Fruit fly (Drosophila melanogaster) whole organism, wandering third instar larva: ENCODE data around the gene bon.

Source experiments
- Abd-B ChIP-seq: fragments of >200 bp; optimal IDR thresholded peaks from 2 replicates; lab custom pipeline; 2017; ENCODE audit warnings: missing biosample characterization, missing genetic modification characterization
- CG32264 ChIP-seq: fragments of 200-800 bp; sonication (Bioruptor generic); optimal IDR thresholded peaks from 2 replicates; lab custom pipeline; 2016; ENCODE audit warnings: missing biosample characterization, missing genetic modification characterization
- CG9705 ChIP-seq: fragments of 200-800 bp; sonication (Bioruptor generic); optimal IDR thresholded peaks from 2 replicates; lab custom pipeline; 2018; ENCODE audit warnings: missing biosample characterization, mild to moderate bottlenecking, missing genetic modification characterization
- CrebA ChIP-seq: fragments of 200-800 bp; sonication (Bioruptor generic); optimal IDR thresholded peaks from 2 replicates; lab custom pipeline; 2016; ENCODE audit warnings: missing biosample characterization, mild to moderate bottlenecking, missing genetic modification characterization, borderline replicate concordance
- Dfd ChIP-seq: fragments of >200 bp; optimal IDR thresholded peaks from 2 replicates; lab custom pipeline; 2017; ENCODE audit warnings: missing biosample characterization, missing genetic modification characterization
- Dif ChIP-seq: fragments of 200-275, 200-300 bp; sonication (Bioruptor generic); optimal IDR thresholded peaks from 2 replicates; lab custom pipeline; 2018; ENCODE audit warnings: missing biosample characterization, missing genetic modification characterization; ENCODE audit not compliant: partially characterized antibody
- GATAd ChIP-seq: sonication (Bioruptor generic); optimal IDR thresholded peaks from 2 replicates; lab custom pipeline; 2016; ENCODE audit warnings: missing biosample characterization, missing genetic modification characterization
- HLH106 ChIP-seq: fragments of 200-800 bp; optimal IDR thresholded peaks from 3 replicates; lab custom pipeline; 2019; ENCODE audit warnings: missing biosample characterization, mild to moderate bottlenecking, missing genetic modification characterization, moderate library complexity
- Hnf4 ChIP-seq: fragments of 200-800 bp; sonication (Bioruptor generic); optimal IDR thresholded peaks from 2 replicates; lab custom pipeline; 2016; ENCODE audit warnings: missing biosample characterization, mild to moderate bottlenecking, missing genetic modification characterization
- Hr78 ChIP-seq: fragments of >200 bp; optimal IDR thresholded peaks from 2 replicates; lab custom pipeline; 2017; ENCODE audit warnings: missing biosample characterization, missing genetic modification characterization
- Hr83 ChIP-seq: fragments of 200-300 bp; sonication (Bioruptor generic); optimal IDR thresholded peaks from 2 replicates; lab custom pipeline; 2016; ENCODE audit warnings: missing biosample characterization, mild to moderate bottlenecking, missing genetic modification characterization, moderate library complexity; ENCODE audit not compliant: poor library complexity, severe bottlenecking
- Jra ChIP-seq: sonication (Bioruptor generic); optimal IDR thresholded peaks from 2 replicates; lab custom pipeline; 2016; ENCODE audit warnings: missing biosample characterization, missing genetic modification characterization
- Mio ChIP-seq: sonication (Bioruptor generic); optimal IDR thresholded peaks from 2 replicates; lab custom pipeline; 2016; ENCODE audit warnings: missing biosample characterization, missing genetic modification characterization
- Myc ChIP-seq: fragments of >200 bp; optimal IDR thresholded peaks from 2 replicates; lab custom pipeline; 2017
- N ChIP-seq: fragments of >200 bp; optimal IDR thresholded peaks from 2 replicates; lab custom pipeline; 2018; ENCODE audit warnings: missing biosample characterization, missing external identifiers, missing genetic modification characterization
- OdsH ChIP-seq: fragments of 200-800 bp; sonication (Bioruptor generic); optimal IDR thresholded peaks from 2 replicates; lab custom pipeline; 2016; ENCODE audit warnings: missing biosample characterization, mild to moderate bottlenecking, missing genetic modification characterization
- Rel ChIP-seq, 2 experiments: fragments of 200-800 bp; sonication (Bioruptor generic) in 1 of 2; optimal IDR thresholded peaks; 2 replicates in 1 of 2; 3 replicates in 1 of 2; lab custom pipeline; 2016 to 2019; ENCODE audit warnings: mild to moderate bottlenecking in 2 of 2, missing biosample characterization in 2 of 2, missing genetic modification characterization in 2 of 2, moderate library complexity in 1 of 2
- Sp1 ChIP-seq: fragments of 200-800 bp; sonication (Bioruptor generic); optimal IDR thresholded peaks from 3 replicates; lab custom pipeline; 2019; ENCODE audit warnings: missing biosample characterization, mild to moderate bottlenecking, missing genetic modification characterization, moderate library complexity
- Vsx2 ChIP-seq: fragments of 200-300, 225-300 bp; sonication (Bioruptor generic); optimal IDR thresholded peaks from 2 replicates; lab custom pipeline; 2018; ENCODE audit warnings: missing biosample characterization, missing genetic modification characterization; ENCODE audit not compliant: partially characterized antibody
- br ChIP-seq: fragments of 200-800 bp; sonication (Bioruptor generic); optimal IDR thresholded peaks from 2 replicates; lab custom pipeline; 2016; ENCODE audit warnings: missing biosample characterization, missing genetic modification characterization
- brk ChIP-seq: fragments of 200-800 bp; sonication (Bioruptor generic); optimal IDR thresholded peaks from 2 replicates; lab custom pipeline; 2016; ENCODE audit warnings: missing biosample characterization, mild to moderate bottlenecking, missing genetic modification characterization
- dl ChIP-seq, 2 experiments: fragments of 175-275, 200-275 bp in 1 of 2; fragments of 200-275 bp in 1 of 2; sonication (Bioruptor generic); optimal IDR thresholded peaks; lab custom pipeline; 2018; ENCODE audit warnings: mild to moderate bottlenecking in 2 of 2, missing biosample characterization in 2 of 2, missing genetic modification characterization in 2 of 2, moderate library complexity in 2 of 2; ENCODE audit not compliant: partially characterized antibody in 2 of 2, insufficient read depth in 1 of 2
- dmrt93B ChIP-seq: fragments of 200-800 bp; sonication (Bioruptor generic); optimal IDR thresholded peaks from 2 replicates; lab custom pipeline; 2018; ENCODE audit warnings: missing biosample characterization, mild to moderate bottlenecking, missing genetic modification characterization
- dsf ChIP-seq: sonication (Bioruptor generic); optimal IDR thresholded peaks from 2 replicates; lab custom pipeline; 2016; ENCODE audit warnings: missing biosample characterization, missing genetic modification characterization, borderline replicate concordance
- ey ChIP-seq: fragments of 200-800 bp; sonication (Bioruptor generic); optimal IDR thresholded peaks from 2 replicates; lab custom pipeline; 2016; ENCODE audit warnings: missing biosample characterization, missing genetic modification characterization
- foxo ChIP-seq, 2 experiments: fragments of 200-800 bp; sonication (Bioruptor generic); optimal IDR thresholded peaks; 2 replicates in 1 of 2; 3 replicates in 1 of 2; lab custom pipeline; 2016 to 2017; ENCODE audit warnings: missing biosample characterization in 2 of 2, missing genetic modification characterization in 2 of 2
- fru ChIP-seq: fragments of 200-800 bp; sonication (Bioruptor generic); optimal IDR thresholded peaks from 3 replicates; lab custom pipeline; 2016; ENCODE audit warnings: missing biosample characterization, mild to moderate bottlenecking, missing genetic modification characterization
- h ChIP-seq: fragments of 200-800 bp; sonication (Bioruptor generic); optimal IDR thresholded peaks from 3 replicates; lab custom pipeline; 2016; ENCODE audit warnings: missing biosample characterization, mild to moderate bottlenecking, missing genetic modification characterization
- jim ChIP-seq: fragments of 175-275, 200-325 bp; sonication (Bioruptor generic); optimal IDR thresholded peaks from 2 replicates; lab custom pipeline; 2016; ENCODE audit warnings: missing biosample characterization, mild to moderate bottlenecking, missing genetic modification characterization
- lola ChIP-seq: fragments of >200 bp; optimal IDR thresholded peaks from 2 replicates; lab custom pipeline; 2017; ENCODE audit warnings: missing biosample characterization, missing genetic modification characterization
- pan ChIP-seq: fragments of >200 bp; optimal IDR thresholded peaks from 2 replicates; lab custom pipeline; 2017
- psq ChIP-seq: fragments of 200-800 bp; sonication (Bioruptor generic); optimal IDR thresholded peaks from 3 replicates; lab custom pipeline; 2017; ENCODE audit warnings: missing biosample characterization, mild to moderate bottlenecking, missing genetic modification characterization, moderate library complexity
- rgr ChIP-seq: fragments of 200-800 bp; sonication (Bioruptor generic); optimal IDR thresholded peaks from 3 replicates; lab custom pipeline; 2016; ENCODE audit warnings: missing biosample characterization, mild to moderate bottlenecking, missing genetic modification characterization
- sage ChIP-seq: fragments of 200-800 bp; sonication (Bioruptor generic); optimal IDR thresholded peaks from 2 replicates; lab custom pipeline; 2016; ENCODE audit warnings: missing biosample characterization, mild to moderate bottlenecking, missing genetic modification characterization
- sv ChIP-seq: fragments of 200-800 bp; sonication (Bioruptor generic); optimal IDR thresholded peaks from 3 replicates; lab custom pipeline; 2016; ENCODE audit warnings: missing biosample characterization, missing genetic modification characterization
- tai ChIP-seq: sonication (Bioruptor generic); optimal IDR thresholded peaks from 2 replicates; lab custom pipeline; 2016; ENCODE audit warnings: missing biosample characterization, missing genetic modification characterization
- usp ChIP-seq: fragments of >200 bp; optimal IDR thresholded peaks from 2 replicates; lab custom pipeline; 2017; ENCODE audit warnings: missing biosample characterization, missing genetic modification characterization
- woc ChIP-seq: sonication (Bioruptor generic); optimal IDR thresholded peaks from 2 replicates; lab custom pipeline; 2016; ENCODE audit warnings: missing biosample characterization, mild to moderate bottlenecking, missing genetic modification characterization

bon gene

dm6 chr3R:20567507-20568222, 25.3 kb upstream of the bon start:
- TF ChIP-seq psq = no peak
- TF ChIP-seq Sp1 (GFP tag; lab: Kevin White, UChicago) = no peak
- no peak for TF ChIP-seq Dif (GFP tag; lab: Kevin White, UChicago)
- TF ChIP-seq brk (GFP tag; lab: Kevin White, UChicago) = no peak
- no peak for TF ChIP-seq sage (GFP tag; lab: Kevin White, UChicago)
- no peak for TF ChIP-seq Abd-B
- TF ChIP-seq sv = no peak
- no peak for TF ChIP-seq lola (GFP tag; lab: Kevin White, UChicago)
- TF ChIP-seq Vsx2 = no peak
- no peak for TF ChIP-seq N (GFP tag; lab: Kevin White, UChicago)
- TF ChIP-seq jim = no peak
- TF ChIP-seq Dfd (GFP tag; lab: Kevin White, UChicago) = no peak

- TF ChIP-seq br (GFP tag; lab: Kevin White, UChicago) (no peak), lola (GFP tag; lab: Kevin White, UChicago) (no peak), sv (no peak), sage (GFP tag; lab: Kevin White, UChicago) (no peak), CG32264 (GFP tag; lab: Kevin White, UChicago) (no peak), brk (GFP tag; lab: Kevin White, UChicago) (no peak), HLH106 (tag; lab: Kevin White, UChicago) (no peak), Mio (GFP tag; lab: Kevin White, UChicago) (no peak), N (GFP tag; lab: Kevin White, UChicago) (no peak), rgr (GFP tag; lab: Kevin White, UChicago) (no peak)
Measured at dm6 chr3R:20573326-20573725, 19.6 kb upstream of the bon start.

dm6 chr3R:20574535-20574980, 18.4 kb upstream of the bon start:
- no peak for TF ChIP-seq GATAd
- TF ChIP-seq Abd-B = no peak
- TF ChIP-seq Rel (GFP tag; optimal IDR thresholded peaks at IDR 0.05; lab: Kevin White, UChicago) = no peak
- TF ChIP-seq Rel (tag; optimal IDR thresholded peaks at IDR 0.05; lab: Kevin White, UChicago) = peak; percentile 14
- no peak for TF ChIP-seq CG9705 (GFP tag; lab: Kevin White, UChicago)
- no peak for TF ChIP-seq fru
- no peak for TF ChIP-seq h
- no peak for TF ChIP-seq woc
- TF ChIP-seq psq = no peak
- no peak for TF ChIP-seq brk (GFP tag; lab: Kevin White, UChicago)
- no peak for TF ChIP-seq N (GFP tag; lab: Kevin White, UChicago)
- TF ChIP-seq rgr (GFP tag; lab: Kevin White, UChicago) = peak; percentile 37
- no peak for TF ChIP-seq br (GFP tag; lab: Kevin White, UChicago)
- TF ChIP-seq sage (GFP tag; lab: Kevin White, UChicago) = no peak
- TF ChIP-seq dl (GFP tag; optimal IDR thresholded peaks at IDR 0.05; lab: Kevin White, UChicago; ENCODE audit: insufficient read depth in 1 of 2, partially characterized antibody in 2 of 2) = no peak
- no peak for TF ChIP-seq lola (GFP tag; lab: Kevin White, UChicago)
- no peak for TF ChIP-seq dmrt93B (GFP tag; lab: Kevin White, UChicago)
- TF ChIP-seq tai (GFP tag; lab: Kevin White, UChicago) = no peak
- peak; percentile 48 for TF ChIP-seq Sp1 (GFP tag; lab: Kevin White, UChicago)
- TF ChIP-seq CG32264 (GFP tag; lab: Kevin White, UChicago) = no peak
- TF ChIP-seq Hnf4 = no peak
- no peak for TF ChIP-seq Dfd (GFP tag; lab: Kevin White, UChicago)
- TF ChIP-seq Myc (lab: Kevin White, UChicago) = peak; percentile 15
- no peak for TF ChIP-seq dsf (GFP tag; lab: Kevin White, UChicago)
- TF ChIP-seq pan (lab: Kevin White, UChicago) = no peak
- TF ChIP-seq usp (GFP tag; lab: Kevin White, UChicago) = no peak
- TF ChIP-seq sv = no peak
- TF ChIP-seq Jra (GFP tag; lab: Kevin White, UChicago) = no peak
- no peak for TF ChIP-seq OdsH (GFP tag; lab: Kevin White, UChicago)
- no peak for TF ChIP-seq HLH106 (tag; lab: Kevin White, UChicago)
- TF ChIP-seq foxo (GFP tag; optimal IDR thresholded peaks at IDR 0.05; lab: Kevin White, UChicago) = peak in 1 of 2 experiments; percentile 47
- no peak for TF ChIP-seq Hr78 (GFP tag; lab: Kevin White, UChicago)
- no peak for TF ChIP-seq CrebA (GFP tag; lab: Kevin White, UChicago)
- no peak for TF ChIP-seq Vsx2
- TF ChIP-seq ey = peak; percentile 3
- TF ChIP-seq Hr83 (GFP tag; lab: Kevin White, UChicago) = peak; percentile 80
- no peak for TF ChIP-seq Mio (GFP tag; lab: Kevin White, UChicago)
- peak; percentile 73 for TF ChIP-seq Dif (GFP tag; lab: Kevin White, UChicago)
- no peak for TF ChIP-seq jim
